Worm (Caenorhabditis elegans): ENCODE measurements around the gene twk-18.

ce11 chrX:8980676-8981075 lies 7.3 kb upstream of the twk-18 start, which contains the start of gene nmur-1:
- no peak for TF ChIP-seq nhr-27 (tag; optimal IDR thresholded peaks at IDR 0.05)
- TF ChIP-seq D2030.7 (GFP tag; IDR thresholded peaks at IDR 0.05) = no peak
- no peak for TF ChIP-seq ccch-3 (GFP tag; optimal IDR thresholded peaks at IDR 0.05)
- TF ChIP-seq bed-2 (GFP tag; IDR thresholded peaks at IDR 0.05) = no peak
- no peak for TF ChIP-seq F52B5.7 (tag; optimal IDR thresholded peaks at IDR 0.05)

All from whole organism, young adult.